Fruit fly (Drosophila melanogaster): ENCODE measurements around the gene TwdlG.
A peak's percentile ranks its signal among the peaks of the same experiment; 100 is the strongest.

DNA sequence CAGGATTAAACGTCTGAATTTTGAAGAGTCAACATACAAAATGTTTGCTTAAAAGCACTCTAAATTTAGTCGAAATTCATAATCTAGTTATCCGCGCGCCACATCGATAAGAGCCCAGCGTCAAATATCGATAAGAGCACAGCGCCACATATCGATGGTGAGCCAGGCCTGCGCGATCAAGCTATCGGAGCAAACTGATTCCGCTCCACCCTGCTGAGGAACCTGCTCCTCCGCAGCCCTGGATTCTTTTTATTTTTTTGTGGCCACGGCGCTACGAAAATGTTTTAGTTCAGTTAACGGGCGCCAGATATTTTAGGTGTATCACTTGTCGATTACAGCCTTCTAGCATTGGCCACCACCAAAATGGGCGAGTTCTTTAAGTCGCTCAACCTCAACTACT is 30.4 kb downstream of the TwdlG start:
- TF ChIP-seq Dbx (GFP tag; IDR thresholded peaks at IDR 0.05) (peak; percentile 70; the same call in 2 of the 3 replicates), Dad (GFP tag; optimal IDR thresholded peaks at IDR 0.05) (peak; percentile 57), Hmr (GFP tag; optimal IDR thresholded peaks at IDR 0.05) (peak; percentile 74), Sin3A (optimal IDR thresholded peaks at IDR 0.05) (peak; percentile 73), CG9437 (GFP tag; optimal IDR thresholded peaks at IDR 0.05) (no peak), corto (GFP tag; optimal IDR thresholded peaks at IDR 0.05) (no peak), lmd (GFP tag; IDR thresholded peaks at IDR 0.05) (peak; percentile 37; the same call in 1 of the 2 replicates), Asciz (GFP tag; optimal IDR thresholded peaks at IDR 0.05) (no peak), insv (GFP tag; optimal IDR thresholded peaks at IDR 0.05) (no peak)

All from whole organism, embryonic.